Worm (Caenorhabditis elegans): ENCODE results near the gene lgc-37.

Gene lgc-37

ce11 chrIII:12800529-12800928 is 15.6 kb downstream of the lgc-37 start:
- 0 out of 2 replicates have a peak, but pooled peaks have one; percentile 26 for TF ChIP-seq zfh-2 (GFP tag; conservative IDR thresholded peaks at IDR 0.05)
- no peak for TF ChIP-seq lin-26 (GFP tag; IDR thresholded peaks at IDR 0.05)

ce11 chrIII:12806712-12807111 is 21.8 kb downstream of the lgc-37 start, which contains the start of gene BE10.5:
Gene BE10.5 (minus strand): TSS chrIII:12806812.
- TF ChIP-seq lin-35 (GFP tag; optimal IDR thresholded peaks at IDR 0.05) (no peak), pbrm-1 (GFP tag; IDR thresholded peaks at IDR 0.05) (no peak), ceh-40 (GFP tag; IDR thresholded peaks at IDR 0.05) (no peak), nfyb-1 (GFP tag; IDR thresholded peaks at IDR 0.05) (no peak), B0336.3 (GFP tag; IDR thresholded peaks at IDR 0.05) (no peak), xnd-1 (tag; optimal IDR thresholded peaks at IDR 0.05) (no peak), ztf-6 (GFP tag; IDR thresholded peaks at IDR 0.05) (no peak), ztf-18 (tag; optimal IDR thresholded peaks at IDR 0.05) (no peak), atf-7 (tag; optimal IDR thresholded peaks at IDR 0.05) (no peak), rpc-1 (optimal IDR thresholded peaks at IDR 0.05) (no peak), rpc-1 (tag; optimal IDR thresholded peaks at IDR 0.05) (no peak), aptf-3 (GFP tag; IDR thresholded peaks at IDR 0.05) (no peak), sdz-38 (tag; optimal IDR thresholded peaks at IDR 0.05) (no peak), somi-1 (GFP tag; optimal IDR thresholded peaks at IDR 0.05) (no peak), attf-5 (GFP tag; optimal IDR thresholded peaks at IDR 0.05) (no peak), sea-2 (GFP tag; IDR thresholded peaks at IDR 0.05) (no peak), D2030.7 (GFP tag; IDR thresholded peaks at IDR 0.05) (no peak)

- TF ChIP-seq athp-1 (tag; optimal IDR thresholded peaks at IDR 0.05) (no peak), snpc-3.4 (tag; optimal IDR thresholded peaks at IDR 0.05) (no peak), nfyb-1 (GFP tag; IDR thresholded peaks at IDR 0.05) (no peak), Y79H2A.3 (GFP tag; conservative IDR thresholded peaks at IDR 0.05) (no peak), ztf-6 (GFP tag; IDR thresholded peaks at IDR 0.05) (no peak)
Observed at ce11 chrIII:12807726-12808125, 22.8 kb downstream of the lgc-37 start, which contains the start of gene BE10.3. Gene BE10.3 (plus strand): TSS chrIII:12808026.

ce11 chrIII:12813193-12813592 is 28.2 kb downstream of the lgc-37 start, which contains the start of gene BE10.4:
Gene BE10.4 (plus strand): TSS chrIII:12813493.
- no peak for TF ChIP-seq let-607 (tag; optimal IDR thresholded peaks at IDR 0.05)
- TF ChIP-seq tbp1 (GFP tag; optimal IDR thresholded peaks at IDR 0.05) = no peak
- no peak for TF ChIP-seq nfya-1 (tag; optimal IDR thresholded peaks at IDR 0.05; ENCODE audit: borderline replicate concordance, insufficient read depth)
- TF ChIP-seq nhr-80 (tag; optimal IDR thresholded peaks at IDR 0.05) = no peak
- TF ChIP-seq attf-3 (GFP tag; conservative IDR thresholded peaks at IDR 0.05) = no peak
- TF ChIP-seq madf-10 (tag; optimal IDR thresholded peaks at IDR 0.05) = no peak
- TF ChIP-seq ceh-79 (tag; optimal IDR thresholded peaks at IDR 0.05) = no peak

ce11 chrIII:12818050-12818738 is 33.2 kb downstream of the lgc-37 start, which contains the start of gene arx-5:
Gene arx-5 (minus strand): TSS chrIII:12818100.
- TF ChIP-seq attf-5 (GFP tag; optimal IDR thresholded peaks at IDR 0.05) (no peak), xnd-1 (tag; optimal IDR thresholded peaks at IDR 0.05) (no peak), attf-3 (GFP tag; conservative IDR thresholded peaks at IDR 0.05) (peak; percentile 90), Y53G8AR.9 (GFP tag; conservative IDR thresholded peaks at IDR 0.05) (no peak)

- peak; percentile 18; the same call in 1 of the 2 replicates for TF ChIP-seq attf-3 (GFP tag; conservative IDR thresholded peaks at IDR 0.05)
- TF ChIP-seq ceh-91 (GFP tag; IDR thresholded peaks at IDR 0.05) = peak; percentile 64
- 0 out of 2 replicates have a peak, but pooled peaks have one; percentile 16 for TF ChIP-seq mcd-1 (GFP tag; IDR thresholded peaks at IDR 0.05)
- TF ChIP-seq madf-3 (GFP tag; IDR thresholded peaks at IDR 0.05) = peak; percentile 65; the same call in 1 of the 2 replicates
- TF ChIP-seq madf-6 (GFP tag; IDR thresholded peaks at IDR 0.05) = peak; percentile 59; the same call in 1 of the 2 replicates
- peak; percentile 61 for TF ChIP-seq lin-54 (GFP tag; optimal IDR thresholded peaks at IDR 0.05)
- peak; percentile 65 for TF ChIP-seq efl-1 (GFP tag; optimal IDR thresholded peaks at IDR 0.05)
- no peak for TF ChIP-seq C17E4.6 (GFP tag; IDR thresholded peaks at IDR 0.05)
- no peak for TF ChIP-seq egrh-3 (GFP tag; IDR thresholded peaks at IDR 0.05)
- peak; percentile 21 for TF ChIP-seq lsl-1 (GFP tag; optimal IDR thresholded peaks at IDR 0.05)
- TF ChIP-seq F33H1.4 (GFP tag; IDR thresholded peaks at IDR 0.05) = peak; percentile 39; the same call in 1 of the 2 replicates
- TF ChIP-seq somi-1 (GFP tag; optimal IDR thresholded peaks at IDR 0.05) = no peak
Observed at ce11 chrIII:12819148-12819547, 34.2 kb downstream of the lgc-37 start.

Data from whole organism, young adult.